Worm (Caenorhabditis elegans): Measurements from ENCODE around the gene pgp-8.

DNA sequence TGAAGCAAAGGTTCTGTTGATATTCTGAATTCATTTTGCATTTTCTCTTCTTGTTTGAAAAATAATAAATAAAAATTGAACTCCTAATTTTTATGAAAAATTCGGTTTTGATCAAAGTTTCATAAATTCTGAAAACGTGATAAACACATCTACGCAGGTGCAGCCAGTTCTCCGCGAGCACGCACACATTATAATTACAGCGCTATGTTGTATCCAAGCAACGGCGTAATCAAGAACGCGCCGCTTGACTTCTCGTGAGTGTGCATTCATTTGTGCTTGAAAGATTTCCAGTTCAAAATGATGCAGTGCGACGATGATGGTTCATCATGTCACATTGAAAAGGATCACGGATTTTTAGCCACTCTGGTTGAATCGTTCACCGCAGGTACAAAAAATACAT is 27.7 kb upstream of the pgp-8 start, which contains the start of gene F47B10.3:
- no peak for TF ChIP-seq fos-1 (tag; optimal IDR thresholded peaks at IDR 0.05)
- no peak for TF ChIP-seq unc-39 (tag; optimal IDR thresholded peaks at IDR 0.05)
- no peak for TF ChIP-seq pqm-1 (tag; optimal IDR thresholded peaks at IDR 0.05)
- no peak for TF ChIP-seq nhr-76 (tag; optimal IDR thresholded peaks at IDR 0.05)
- no peak for TF ChIP-seq nhr-10 (tag; optimal IDR thresholded peaks at IDR 0.05)
- TF ChIP-seq pha-4 (GFP tag; IDR thresholded peaks at IDR 0.05): no peak
- TF ChIP-seq pha-4 (tag; optimal IDR thresholded peaks at IDR 0.05): no peak
- TF ChIP-seq skn-1 (tag; optimal IDR thresholded peaks at IDR 0.05): no peak
- TF ChIP-seq hlh-11 (tag; optimal IDR thresholded peaks at IDR 0.05): no peak

Data from whole organism, L4 larva.